Worm (Caenorhabditis elegans) whole organism, L4 larva: ENCODE data around the gene F21C10.7.

Source experiments
- F10B5.3 ChIP-seq: sonication (generic microtip); optimal IDR thresholded peaks from 2 replicates; lab custom pipeline; 2016; ENCODE audit warnings: mild to moderate bottlenecking, missing genetic modification characterization, missing compliant biosample characterization
- F49E8.2 ChIP-seq: sonication (generic microtip); optimal IDR thresholded peaks from 2 replicates; lab custom pipeline; 2016; ENCODE audit warnings: missing compliant biosample characterization, mild to moderate bottlenecking, missing genetic modification characterization, borderline replicate concordance
- T20F7.1 ChIP-seq: fragments of 200-800 bp; sonication (Bioruptor generic); optimal IDR thresholded peaks from 2 replicates; lab custom pipeline; 2018; ENCODE audit warnings: mild to moderate bottlenecking, missing genetic modification characterization, missing compliant biosample characterization
- T26A8.4 ChIP-seq: fragments of 200-800 bp; sonication (Bioruptor generic); IDR thresholded peaks from 2 replicates; pipeline ENCODE4 v1.3.6; 2022; ENCODE audit warnings: missing genetic modification characterization, missing compliant biosample characterization
- aha-1 ChIP-seq: fragments of 150-350 bp; peaks from one replicate; lab custom pipeline; 2014; ENCODE audit warnings: missing biosample characterization, missing genetic modification characterization
- aly-2 ChIP-seq: sonication (generic microtip); optimal IDR thresholded peaks from 2 replicates; lab custom pipeline; 2018; ENCODE audit warnings: missing biosample characterization, missing genetic modification characterization
- ama-1 ChIP-seq: fragments of 150-350 bp; optimal IDR thresholded peaks from 2 replicates; lab custom pipeline; 2014; ENCODE audit warnings: inconsistent platforms, mixed read lengths
- arid-1 ChIP-seq: fragments of 200-800 bp; sonication (Bioruptor generic); conservative IDR thresholded peaks from 2 replicates; pipeline ENCODE4 v1.3.6; 2022; ENCODE audit warnings: missing genetic modification reagents, missing genetic modification characterization, missing compliant biosample characterization
- attf-4 ChIP-seq: sonication (generic microtip); optimal IDR thresholded peaks from 3 replicates; lab custom pipeline; 2017; ENCODE audit warnings: missing biosample characterization, missing genetic modification characterization
- ceh-20 ChIP-seq: fragments of 200-800 bp; sonication (Bioruptor generic); IDR thresholded peaks from 2 replicates; pipeline ENCODE4 v1.3.6; 2022; ENCODE audit warnings: missing genetic modification reagents, missing genetic modification characterization, missing compliant biosample characterization
- ceh-28 ChIP-seq: fragments of 150-350 bp; optimal IDR thresholded peaks from 2 replicates; lab custom pipeline; 2014; ENCODE audit warnings: missing biosample characterization, missing genetic modification reagents, missing genetic modification characterization
- ceh-44 ChIP-seq: fragments of 200-800 bp; sonication (Bioruptor generic); IDR thresholded peaks from 2 replicates; pipeline ENCODE4 v1.3.6; 2022; ENCODE audit warnings: missing genetic modification reagents, missing genetic modification characterization, missing compliant biosample characterization
- ceh-82 ChIP-seq: sonication (generic microtip); optimal IDR thresholded peaks from 2 replicates; lab custom pipeline; 2017; ENCODE audit warnings: missing biosample characterization, missing genetic modification characterization
- ces-1 ChIP-seq: fragments of 150-350 bp; sonication (generic microtip); optimal IDR thresholded peaks from 4 replicates; lab custom pipeline; 2014; ENCODE audit warnings: missing biosample characterization, missing genetic modification reagents, missing genetic modification characterization
- cey-2 ChIP-seq: sonication (generic microtip); optimal IDR thresholded peaks from 3 replicates; lab custom pipeline; 2017; ENCODE audit warnings: missing genetic modification characterization, mild to moderate bottlenecking, missing compliant biosample characterization, antibody characterized with exemption, borderline replicate concordance; ENCODE audit not compliant: insufficient read depth
- ctbp-1 ChIP-seq: fragments of 200-800 bp; sonication (Bioruptor generic); IDR thresholded peaks from 2 replicates; pipeline ENCODE4 v1.3.6; 2022; ENCODE audit warnings: missing genetic modification reagents, missing genetic modification characterization, missing compliant biosample characterization
- daf-16 ChIP-seq, 3 experiments: sonication (generic microtip); optimal IDR thresholded peaks; 2 replicates each; lab custom pipeline; 2016 to 2017; ENCODE audit warnings: missing genetic modification characterization in 3 of 3, missing genetic modification reagents in 3 of 3, mild to moderate bottlenecking in 2 of 3, missing compliant biosample characterization in 2 of 3, missing biosample characterization in 1 of 3, moderate library complexity in 1 of 3
- daf-8 ChIP-seq: fragments of 200-800 bp; sonication (Bioruptor generic); IDR thresholded peaks from 2 replicates; pipeline ENCODE4 v1.3.6; 2022; ENCODE audit warnings: missing genetic modification characterization, missing compliant biosample characterization
- dmd-8 ChIP-seq: fragments of 200-800 bp; sonication (Bioruptor generic); IDR thresholded peaks from 2 replicates; pipeline ENCODE4 v1.3.6; 2022; ENCODE audit warnings: missing genetic modification characterization, missing compliant biosample characterization
- egl-27 ChIP-seq: sonication (generic microtip); optimal IDR thresholded peaks from 3 replicates; lab custom pipeline; 2017; ENCODE audit warnings: missing biosample characterization, missing genetic modification reagents, missing genetic modification characterization
- fkh-10 ChIP-seq: fragments of 150-350 bp; optimal IDR thresholded peaks from 2 replicates; lab custom pipeline; 2014; ENCODE audit warnings: missing biosample characterization, missing genetic modification reagents, missing genetic modification characterization
- hlh-11 ChIP-seq: fragments of 200-800 bp; sonication (Bioruptor generic); optimal IDR thresholded peaks from 2 replicates; lab custom pipeline; 2018; ENCODE audit warnings: mild to moderate bottlenecking, missing genetic modification characterization, missing compliant biosample characterization
- hlh-30 ChIP-seq: sonication (generic microtip); optimal IDR thresholded peaks from 2 replicates; lab custom pipeline; 2017; ENCODE audit warnings: antibody characterized with exemption, mild to moderate bottlenecking, missing genetic modification characterization, missing compliant biosample characterization; ENCODE audit not compliant: insufficient read depth
- jun-1 ChIP-seq: fragments of 150-350 bp; optimal IDR thresholded peaks from 2 replicates; lab custom pipeline; 2014; ENCODE audit warnings: missing biosample characterization, missing genetic modification reagents, missing genetic modification characterization
- lin-1 ChIP-seq: fragments of 200-800 bp; sonication (Bioruptor generic); IDR thresholded peaks from 2 replicates; pipeline ENCODE4 v1.3.6; 2022; ENCODE audit warnings: missing genetic modification reagents, missing genetic modification characterization, missing compliant biosample characterization
- lin-13 ChIP-seq: fragments of 150-350 bp; optimal IDR thresholded peaks from 2 replicates; lab custom pipeline; 2014; ENCODE audit warnings: missing biosample characterization, missing genetic modification reagents, missing genetic modification characterization
- lin-15B ChIP-seq: fragments of 150-350 bp; sonication (generic microtip); optimal IDR thresholded peaks from 3 replicates; lab custom pipeline; 2014; ENCODE audit warnings: missing biosample characterization, missing genetic modification characterization
- lin-38 ChIP-seq: fragments of 200-800 bp; sonication (Bioruptor generic); IDR thresholded peaks from 2 replicates; pipeline ENCODE4 v1.3.6; 2022; ENCODE audit warnings: missing genetic modification reagents, missing genetic modification characterization, missing compliant biosample characterization
- lir-3 ChIP-seq: sonication (generic microtip); optimal IDR thresholded peaks from 2 replicates; lab custom pipeline; 2016; ENCODE audit warnings: mild to moderate bottlenecking, missing genetic modification characterization, missing compliant biosample characterization
- lsy-2 ChIP-seq, 2 experiments: fragments of 150-350 bp in 1 of 2; sonication (generic microtip) in 1 of 2; optimal IDR thresholded peaks; 2 replicates each; lab custom pipeline; 2014 to 2017; ENCODE audit warnings: missing biosample characterization in 2 of 2, missing genetic modification characterization in 2 of 2
- madf-9 ChIP-seq: fragments of 200-800 bp; sonication (Bioruptor generic); conservative IDR thresholded peaks from 2 replicates; pipeline ENCODE4 v1.3.6; 2022; ENCODE audit warnings: missing genetic modification reagents, missing genetic modification characterization, missing compliant biosample characterization
- mes-2 ChIP-seq: sonication (generic microtip); optimal IDR thresholded peaks from 2 replicates; lab custom pipeline; 2016; ENCODE audit warnings: missing genotype, mild to moderate bottlenecking, missing genetic modification characterization, missing compliant biosample characterization; ENCODE audit not compliant: poor library complexity, severe bottlenecking
- mxl-3 ChIP-seq: fragments of 200-800 bp; sonication (Bioruptor generic); optimal IDR thresholded peaks from 2 replicates; lab custom pipeline; 2018; ENCODE audit warnings: mild to moderate bottlenecking, missing genetic modification characterization, missing compliant biosample characterization
- nhr-102 ChIP-seq: sonication (generic microtip); optimal IDR thresholded peaks from 2 replicates; lab custom pipeline; 2016; ENCODE audit warnings: mild to moderate bottlenecking, missing genetic modification characterization, moderate library complexity, missing compliant biosample characterization
- nhr-25 ChIP-seq: sonication (generic microtip); optimal IDR thresholded peaks from 2 replicates; lab custom pipeline; 2017; ENCODE audit warnings: missing genetic modification characterization, mild to moderate bottlenecking, missing compliant biosample characterization, antibody characterized with exemption, moderate library complexity, borderline replicate concordance; ENCODE audit not compliant: insufficient read depth
- nhr-41 ChIP-seq: fragments of 200-800 bp; sonication (Bioruptor generic); IDR thresholded peaks from 2 replicates; pipeline ENCODE4 v1.3.6; 2022; ENCODE audit warnings: missing genetic modification reagents, missing genetic modification characterization, missing compliant biosample characterization
- nhr-6 ChIP-seq: fragments of 150-350 bp; optimal IDR thresholded peaks from 2 replicates; lab custom pipeline; 2014; ENCODE audit warnings: missing biosample characterization, missing genetic modification characterization
- nhr-76 ChIP-seq: fragments of 150-350 bp; optimal IDR thresholded peaks from 2 replicates; lab custom pipeline; 2014; ENCODE audit warnings: missing biosample characterization, missing genetic modification characterization
- php-3 ChIP-seq: fragments of 200-800 bp; sonication (Bioruptor generic); IDR thresholded peaks from 2 replicates; pipeline ENCODE4 v1.3.6; 2022; ENCODE audit warnings: missing genetic modification reagents, missing genetic modification characterization, missing compliant biosample characterization
- unc-39 ChIP-seq: sonication (generic microtip); optimal IDR thresholded peaks from 2 replicates; lab custom pipeline; 2017; ENCODE audit warnings: missing biosample characterization, missing genetic modification characterization
- zag-1 ChIP-seq: fragments of 150-350 bp; optimal IDR thresholded peaks from 2 replicates; lab custom pipeline; 2014; ENCODE audit warnings: missing biosample characterization, missing genetic modification characterization
- zfp-3 ChIP-seq: fragments of 200-800 bp; sonication (Bioruptor generic); conservative IDR thresholded peaks from 2 replicates; pipeline ENCODE4 v1.3.6; 2022; ENCODE audit warnings: missing genetic modification reagents, missing genetic modification characterization, missing compliant biosample characterization
- zip-11 ChIP-seq: fragments of 200-800 bp; sonication (Bioruptor generic); IDR thresholded peaks from 2 replicates; pipeline ENCODE4 v1.3.6; 2022; ENCODE audit warnings: missing genetic modification characterization, missing compliant biosample characterization
- zip-2 ChIP-seq: fragments of 150-350 bp; optimal IDR thresholded peaks from 2 replicates; lab custom pipeline; 2014; ENCODE audit warnings: missing biosample characterization, missing genetic modification characterization

Gene F21C10.7

ce11 chrV:9095613-9096317 is 16.8 kb upstream of the F21C10.7 start, which contains the start of gene F21C10.10 (continued):
- TF ChIP-seq zip-11 (GFP tag; lab: Robert Waterston, UW) (no peak), egl-27 (tag; lab: Kevin White, UChicago) (no peak), arid-1 (GFP tag; lab: Robert Waterston, UW) (0 out of 2 replicates have a peak, but pooled peaks have one; percentile 8), cey-2 (tag; lab: Kevin White, UChicago) (peak; percentile 95), mes-2 (tag; lab: Kevin White, UChicago) (no peak), dmd-8 (GFP tag; lab: Robert Waterston, UW) (no peak), zfp-3 (GFP tag; lab: Robert Waterston, UW) (peak; percentile 40; the same call in 1 of the 2 replicates), hlh-11 (tag; lab: Kevin White, UChicago) (peak; percentile 99), nhr-76 (tag; lab: Kevin White, UChicago) (peak; percentile 87), ceh-82 (tag; lab: Kevin White, UChicago) (no peak), unc-39 (tag; lab: Kevin White, UChicago) (no peak), ama-1 (lab: Kevin White, UChicago) (no peak), lin-15B (no peak), lsy-2 (tag; optimal IDR thresholded peaks at IDR 0.05; lab: Kevin White, UChicago) (peak; percentile 55 to 81), F10B5.3 (tag; lab: Kevin White, UChicago) (no peak), F49E8.2 (tag; lab: Kevin White, UChicago) (no peak), ces-1 (GFP tag; lab: Kevin White, UChicago) (no peak), attf-4 (tag; lab: Kevin White, UChicago) (no peak)

- TF ChIP-seq hlh-30 (tag; lab: Kevin White, UChicago) = peak; percentile 52
- TF ChIP-seq mxl-3 = peak; percentile 7
- no peak for TF ChIP-seq madf-9
- peak; percentile 27 for TF ChIP-seq ama-1 (lab: Kevin White, UChicago)
- no peak for TF ChIP-seq lir-3 (tag; lab: Kevin White, UChicago)
Measured at ce11 chrV:9096674-9097073, 15.9 kb upstream of the F21C10.7 start.

- TF ChIP-seq ctbp-1 (GFP tag; lab: Robert Waterston, UW) (no peak), daf-8 (GFP tag; lab: Robert Waterston, UW) (no peak), T26A8.4 (GFP tag; lab: Robert Waterston, UW) (peak; percentile 18; the same call in 1 of the 2 replicates), cey-2 (tag; lab: Kevin White, UChicago) (no peak), lin-1 (no peak), ceh-20 (GFP tag; lab: Robert Waterston, UW) (no peak), jun-1 (tag; lab: Kevin White, UChicago) (no peak), nhr-25 (tag; lab: Kevin White, UChicago) (no peak), aha-1 (tag; lab: Kevin White, UChicago) (peak; percentile 24), hlh-11 (tag; lab: Kevin White, UChicago) (no peak), ceh-28 (tag; lab: Kevin White, UChicago) (no peak), F10B5.3 (tag; lab: Kevin White, UChicago) (no peak), nhr-6 (tag; lab: Kevin White, UChicago) (no peak), unc-39 (tag; lab: Kevin White, UChicago) (no peak), zfp-3 (GFP tag; lab: Robert Waterston, UW) (peak; percentile 63; the same call in 1 of the 2 replicates), daf-16 (GFP tag; optimal IDR thresholded peaks at IDR 0.05; lab: Kevin White, UChicago) (no peak), daf-16 (tag; optimal IDR thresholded peaks at IDR 0.05; lab: Kevin White, UChicago) (no peak), F49E8.2 (tag; lab: Kevin White, UChicago) (no peak), dmd-8 (GFP tag; lab: Robert Waterston, UW) (no peak), zip-2 (no peak), lin-38 (GFP tag; lab: Robert Waterston, UW) (peak; percentile 39; the same call in 1 of the 2 replicates), ceh-44 (GFP tag; lab: Robert Waterston, UW) (no peak), fkh-10 (GFP tag; lab: Kevin White, UChicago) (no peak), T20F7.1 (no peak), arid-1 (GFP tag; lab: Robert Waterston, UW) (no peak), aly-2 (tag; lab: Kevin White, UChicago) (no peak), nhr-102 (tag; lab: Kevin White, UChicago) (no peak), zag-1 (tag; lab: Kevin White, UChicago) (no peak), php-3 (peak; percentile 17; the same call in 1 of the 2 replicates), egl-27 (tag; lab: Kevin White, UChicago) (no peak), nhr-41 (GFP tag; lab: Robert Waterston, UW) (no peak), lin-13 (GFP tag; lab: Kevin White, UChicago) (no peak)
Measured at ce11 chrV:9097213-9097612, 15.4 kb upstream of the F21C10.7 start.
